Worm (Caenorhabditis elegans): Measurements from ENCODE around the gene F52C12.2.

- TF ChIP-seq tlf-1 (GFP tag; optimal IDR thresholded peaks at IDR 0.05) (no peak), ceh-91 (GFP tag; IDR thresholded peaks at IDR 0.05) (no peak), madf-6 (GFP tag; IDR thresholded peaks at IDR 0.05) (no peak), ama-1 (optimal IDR thresholded peaks at IDR 0.05) (no peak), ama-1 (GFP tag; optimal IDR thresholded peaks at IDR 0.05) (no peak), ztf-28 (GFP tag; IDR thresholded peaks at IDR 0.05) (no peak), lin-26 (GFP tag; IDR thresholded peaks at IDR 0.05) (no peak), B0336.3 (GFP tag; IDR thresholded peaks at IDR 0.05) (no peak), pha-4 (tag; optimal IDR thresholded peaks at IDR 0.05) (no peak), attf-3 (GFP tag; conservative IDR thresholded peaks at IDR 0.05) (no peak)
Measured at ce11 chrIV:1908467-1908866, 44.9 kb upstream of the F52C12.2 start.

All from whole organism, young adult.